Fruit fly (Drosophila melanogaster) whole organism, embryonic: ENCODE data around the gene Orc2.

Experiments used
- ATbp ChIP-seq: fragments of 200-800 bp; sonication (Bioruptor generic); optimal IDR thresholded peaks from 2 replicates; lab custom pipeline; 2017; ENCODE audit warnings: missing biosample characterization, mild to moderate bottlenecking, missing genetic modification characterization, missing genetic modification reagents
- CG10267 ChIP-seq: fragments of 200-800 bp; sonication (Bioruptor generic); optimal IDR thresholded peaks from 2 replicates; lab custom pipeline; 2018; ENCODE audit warnings: missing biosample characterization, mild to moderate bottlenecking, missing genetic modification characterization, moderate library complexity
- CG11093 ChIP-seq: fragments of 200-800 bp; sonication (Bioruptor generic); IDR thresholded peaks from 3 replicates; pipeline ENCODE4 v1.3.6; 2022; ENCODE audit warnings: missing biosample characterization, missing genetic modification characterization
- CG12219 ChIP-seq: fragments of 200-800 bp; sonication (Bioruptor generic); optimal IDR thresholded peaks from 3 replicates; lab custom pipeline; 2018; ENCODE audit warnings: missing biosample characterization, mild to moderate bottlenecking, missing genetic modification characterization
- CG12769 ChIP-seq: fragments of 200-800 bp; sonication (Bioruptor generic); optimal IDR thresholded peaks from 2 replicates; lab custom pipeline; 2019; ENCODE audit warnings: missing biosample characterization, mild to moderate bottlenecking, missing genetic modification characterization, moderate library complexity
- CG13424 ChIP-seq: fragments of 200-800 bp; sonication (Bioruptor generic); optimal IDR thresholded peaks from 2 replicates; lab custom pipeline; 2019; ENCODE audit warnings: missing biosample characterization, mild to moderate bottlenecking, missing genetic modification characterization, moderate library complexity
- CG14441 ChIP-seq: fragments of 200-800 bp; sonication (Bioruptor generic); IDR thresholded peaks from 2 replicates; pipeline ENCODE4 v1.3.6; 2022; ENCODE audit warnings: missing biosample characterization, missing genetic modification characterization
- CG14860 ChIP-seq: fragments of 200-800 bp; sonication (Bioruptor generic); IDR thresholded peaks from 3 replicates; pipeline ENCODE4 v1.3.6; 2022; ENCODE audit warnings: missing biosample characterization, missing genetic modification characterization; ENCODE audit not compliant: partially characterized antibody
- CG16863 ChIP-seq: fragments of 200-800 bp; sonication (Bioruptor generic); optimal IDR thresholded peaks from 3 replicates; lab custom pipeline; 2016; ENCODE audit warnings: missing biosample characterization, missing genetic modification characterization
- CG1832 ChIP-seq: fragments of 200-800 bp; sonication (Bioruptor generic); optimal IDR thresholded peaks from 2 replicates; lab custom pipeline; 2017; ENCODE audit warnings: missing biosample characterization, mild to moderate bottlenecking, missing genetic modification characterization, inconsistent platforms
- CG2199 ChIP-seq: fragments of 200-800 bp; sonication (Bioruptor generic); IDR thresholded peaks from 3 replicates; pipeline ENCODE4 v1.3.6; 2022; ENCODE audit warnings: missing biosample characterization, missing genetic modification characterization
- CG2875 ChIP-seq: fragments of 200-800 bp; sonication (Bioruptor generic); optimal IDR thresholded peaks from 2 replicates; lab custom pipeline; 2017; ENCODE audit warnings: missing biosample characterization, mild to moderate bottlenecking, missing genetic modification characterization, missing genetic modification reagents
- CG34422 ChIP-seq: fragments of 200-800 bp; sonication (Bioruptor generic); IDR thresholded peaks from 3 replicates; pipeline ENCODE4 v1.3.6; 2022; ENCODE audit warnings: missing biosample characterization, missing genetic modification characterization
- CG4360 ChIP-seq: fragments of 200-800 bp; sonication (Bioruptor generic); IDR thresholded peaks from 2 replicates; pipeline ENCODE4 v1.3.6; 2022; ENCODE audit warnings: missing biosample characterization, missing genetic modification characterization
- CG6254 ChIP-seq: fragments of 200-800 bp; sonication (Bioruptor generic); optimal IDR thresholded peaks from 3 replicates; lab custom pipeline; 2017; ENCODE audit warnings: mild to moderate bottlenecking, missing biosample characterization, missing genetic modification reagents, missing genetic modification characterization
- CG6791 ChIP-seq: fragments of 200-800 bp; sonication (Bioruptor generic); IDR thresholded peaks from 3 replicates; pipeline ENCODE4 v1.3.6; 2022; ENCODE audit warnings: missing biosample characterization, missing genetic modification characterization; ENCODE audit not compliant: partially characterized antibody
- CG7271 ChIP-seq: fragments of 200-800 bp; sonication (Bioruptor generic); optimal IDR thresholded peaks from 2 replicates; lab custom pipeline; 2018; ENCODE audit warnings: missing biosample characterization, mild to moderate bottlenecking, missing genetic modification characterization, moderate library complexity
- CG8944 ChIP-seq: fragments of 200-800 bp; sonication (Bioruptor generic); optimal IDR thresholded peaks from 3 replicates; lab custom pipeline; 2016; ENCODE audit warnings: missing biosample characterization, missing genetic modification characterization
- CG9876 ChIP-seq: fragments of 200-800 bp; sonication (Bioruptor generic); optimal IDR thresholded peaks from 2 replicates; lab custom pipeline; 2016; ENCODE audit warnings: missing biosample characterization, missing genetic modification characterization
- E2f2 ChIP-seq: fragments of 200-800 bp; sonication (Bioruptor generic); IDR thresholded peaks from 2 replicates; pipeline ENCODE4 v1.3.6; 2022; ENCODE audit warnings: missing biosample characterization, missing genetic modification characterization
- Elba2 ChIP-seq: fragments of 200-800 bp; sonication (Bioruptor generic); optimal IDR thresholded peaks from 3 replicates; lab custom pipeline; 2016; ENCODE audit warnings: missing biosample characterization, missing genetic modification characterization
- Fer2 ChIP-seq: fragments of 200-800 bp; sonication (Bioruptor generic); optimal IDR thresholded peaks from 2 replicates; lab custom pipeline; 2018; ENCODE audit warnings: missing biosample characterization, mild to moderate bottlenecking, missing genetic modification characterization, moderate library complexity
- HHEX ChIP-seq: fragments of 200-800 bp; sonication (Bioruptor generic); optimal IDR thresholded peaks from 3 replicates; lab custom pipeline; 2017; ENCODE audit warnings: missing biosample characterization, mild to moderate bottlenecking, missing genetic modification characterization, missing genetic modification reagents
- NFAT ChIP-seq: fragments of 200-800 bp; sonication (Bioruptor generic); IDR thresholded peaks from 2 replicates; pipeline ENCODE4 v1.3.6; 2022; ENCODE audit warnings: missing biosample characterization, missing genetic modification characterization
- Rfx ChIP-seq: fragments of 200-800 bp; sonication (Bioruptor generic); IDR thresholded peaks from 2 replicates; pipeline ENCODE4 v1.3.6; 2022; ENCODE audit warnings: missing biosample characterization, missing genetic modification characterization
- Sry-β ChIP-seq: fragments of 200-800 bp; sonication (Bioruptor generic); optimal IDR thresholded peaks from 2 replicates; lab custom pipeline; 2018; ENCODE audit warnings: missing biosample characterization, mild to moderate bottlenecking, missing genetic modification characterization, moderate library complexity
- Stat92E ChIP-seq, 3 experiments: fragments of >200 bp in 2 of 3; fragments of 200-800 bp in 1 of 3; sonication (Bioruptor generic) in 1 of 3; optimal IDR thresholded peaks; 2 replicates each; lab custom pipeline; 2017 to 2019; ENCODE audit warnings: missing biosample characterization in 3 of 3, missing genetic modification characterization in 3 of 3, mild to moderate bottlenecking in 1 of 3, moderate library complexity in 1 of 3
- Xbp1 ChIP-seq: fragments of 200-800 bp; sonication (Bioruptor generic); optimal IDR thresholded peaks from 3 replicates; lab custom pipeline; 2016; ENCODE audit warnings: missing biosample characterization, mild to moderate bottlenecking, missing genetic modification characterization
- YL-1 ChIP-seq: fragments of 200-800 bp; sonication (Bioruptor generic); optimal IDR thresholded peaks from 3 replicates; lab custom pipeline; 2017; ENCODE audit warnings: missing biosample characterization, mild to moderate bottlenecking, missing genetic modification characterization
- aop ChIP-seq: fragments of 200-800 bp; sonication (Bioruptor generic); IDR thresholded peaks from 2 replicates; pipeline ENCODE4 v1.3.6; 2022; ENCODE audit warnings: missing biosample characterization, missing genetic modification characterization
- bcd ChIP-seq: fragments of 200-800 bp; sonication (Bioruptor generic); optimal IDR thresholded peaks from 2 replicates; lab custom pipeline; 2017; ENCODE audit warnings: missing biosample characterization, mild to moderate bottlenecking, missing genetic modification characterization
- bigmax ChIP-seq: fragments of 200-800 bp; sonication (Bioruptor generic); optimal IDR thresholded peaks from 2 replicates; lab custom pipeline; 2018; ENCODE audit warnings: missing biosample characterization, mild to moderate bottlenecking, missing genetic modification characterization
- chinmo ChIP-seq: fragments of 200-800 bp; sonication (Bioruptor generic); IDR thresholded peaks from 4 replicates; pipeline ENCODE4 v1.3.6; 2022; ENCODE audit warnings: missing biosample characterization, missing genetic modification characterization; ENCODE audit not compliant: partially characterized antibody
- eve ChIP-seq, 2 experiments: fragments of >200 bp; optimal IDR thresholded peaks; 2 replicates each; lab custom pipeline; 2017; ENCODE audit warnings: missing biosample characterization in 2 of 2, missing genetic modification characterization in 2 of 2
- fu2 ChIP-seq: fragments of 200-800 bp; sonication (Bioruptor generic); optimal IDR thresholded peaks from 2 replicates; lab custom pipeline; 2016; ENCODE audit warnings: missing biosample characterization, missing genetic modification characterization
- gce ChIP-seq: fragments of 200-800 bp; sonication (Bioruptor generic); IDR thresholded peaks from 3 replicates; pipeline ENCODE4 v1.3.6; 2022; ENCODE audit warnings: missing biosample characterization, missing genetic modification characterization
- gcm2 ChIP-seq: fragments of 200-800 bp; sonication (Bioruptor generic); optimal IDR thresholded peaks from 2 replicates; lab custom pipeline; 2016; ENCODE audit warnings: missing biosample characterization, missing genetic modification characterization
- gro ChIP-seq: fragments of 200-800 bp; sonication (Bioruptor generic); optimal IDR thresholded peaks from 2 replicates; lab custom pipeline; 2016; ENCODE audit warnings: missing biosample characterization, missing genetic modification characterization
- ind ChIP-seq: fragments of 200-800 bp; sonication (Bioruptor generic); optimal IDR thresholded peaks from 3 replicates; lab custom pipeline; 2016; ENCODE audit warnings: missing biosample characterization, missing genetic modification characterization
- insv ChIP-seq, 2 experiments: fragments of 200-800 bp; sonication (Bioruptor generic); optimal IDR thresholded peaks; 3 replicates each; lab custom pipeline; 2016 to 2018; ENCODE audit warnings: missing biosample characterization in 2 of 2, missing genetic modification characterization in 2 of 2
- nmo ChIP-seq: fragments of 200-800 bp; sonication (Bioruptor generic); optimal IDR thresholded peaks from 2 replicates; lab custom pipeline; 2018; ENCODE audit warnings: missing biosample characterization, mild to moderate bottlenecking, missing genetic modification characterization, moderate library complexity
- pb ChIP-seq: fragments of 200-800 bp; sonication (Bioruptor generic); optimal IDR thresholded peaks from 3 replicates; lab custom pipeline; 2016; ENCODE audit warnings: missing biosample characterization, missing genetic modification characterization
- row ChIP-seq: fragments of 200-800 bp; sonication (Bioruptor generic); IDR thresholded peaks from 3 replicates; pipeline ENCODE4 v1.3.6; 2022; ENCODE audit warnings: missing biosample characterization, missing genetic modification characterization
- salm ChIP-seq: fragments of 200-800 bp; sonication (Bioruptor generic); optimal IDR thresholded peaks from 2 replicates; lab custom pipeline; 2018; ENCODE audit warnings: missing biosample characterization, mild to moderate bottlenecking, missing genetic modification characterization
- sd ChIP-seq: fragments of 200-800 bp; sonication (Bioruptor generic); optimal IDR thresholded peaks from 3 replicates; lab custom pipeline; 2018; ENCODE audit warnings: missing biosample characterization, mild to moderate bottlenecking, missing genetic modification characterization, moderate library complexity
- slbo ChIP-seq: fragments of 200-800 bp; sonication (Bioruptor generic); IDR thresholded peaks from 2 replicates; pipeline ENCODE4 v1.3.6; 2022; ENCODE audit warnings: missing biosample characterization, missing genetic modification characterization
- sna ChIP-seq: fragments of 200-800 bp; sonication (Bioruptor generic); IDR thresholded peaks from 2 replicates; pipeline ENCODE4 v1.3.6; 2022; ENCODE audit warnings: missing biosample characterization, missing genetic modification characterization; ENCODE audit not compliant: partially characterized antibody
- sr ChIP-seq: fragments of 200-800 bp; sonication (Bioruptor generic); IDR thresholded peaks from 3 replicates; pipeline ENCODE4 v1.3.6; 2022; ENCODE audit warnings: missing biosample characterization, missing genetic modification characterization
- unc-4 ChIP-seq: fragments of 200-800 bp; sonication (Bioruptor generic); IDR thresholded peaks from 2 replicates; pipeline ENCODE4 v1.3.6; 2022; ENCODE audit warnings: missing biosample characterization, missing genetic modification characterization; ENCODE audit not compliant: partially characterized antibody
- vfl ChIP-seq: fragments of 200-800 bp; sonication (Bioruptor generic); optimal IDR thresholded peaks from 2 replicates; lab custom pipeline; 2016; ENCODE audit warnings: missing biosample characterization, missing genetic modification characterization

Gene Orc2

DNA sequence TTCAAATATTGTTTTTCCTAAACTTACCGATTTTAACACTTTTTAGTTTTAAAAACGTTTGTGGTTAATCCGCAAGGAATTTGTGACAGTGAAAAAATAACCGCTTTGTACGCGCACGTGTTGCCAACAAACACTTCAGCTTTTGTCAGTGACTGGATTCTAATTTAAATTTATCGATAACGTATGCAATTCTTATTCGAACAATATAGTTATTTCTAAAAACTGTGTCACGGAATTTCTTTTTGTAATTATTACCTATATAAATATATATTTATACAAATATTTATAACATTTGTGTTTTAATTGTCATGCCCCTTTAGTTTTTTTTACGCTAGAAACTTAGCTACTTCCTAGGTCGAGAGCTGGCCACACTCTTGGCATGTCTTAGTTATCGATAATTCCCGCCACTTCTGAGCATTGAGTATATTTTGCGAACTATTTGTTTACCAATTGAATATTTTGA, at the start of gene Orc2:
TSS of gene Orc2 (plus strand) at position 373 of the 463 bp plus-strand sequence.
- no peak for TF ChIP-seq CG12769 (tag; lab: Kevin White, UChicago)
- TF ChIP-seq CG6791 (GFP tag; lab: Robert Waterston, UW), result peak; percentile 25; the same call in 1 of the 3 replicates
- TF ChIP-seq gcm2 (GFP tag; lab: Kevin White, UChicago), result no peak
- TF ChIP-seq sd (tag; lab: Kevin White, UChicago), result peak; percentile 87
- TF ChIP-seq CG12219, result no peak
- no peak for TF ChIP-seq sr (GFP tag; lab: Robert Waterston, UW)
- no peak for TF ChIP-seq gro
- no peak; the same call in 1 of the 3 replicates for TF ChIP-seq row
- TF ChIP-seq CG2199 (GFP tag; lab: Robert Waterston, UW), result no peak
- no peak for TF ChIP-seq CG11093 (GFP tag; lab: Robert Waterston, UW)
- no peak for TF ChIP-seq gce
- TF ChIP-seq insv (GFP tag; optimal IDR thresholded peaks at IDR 0.05; lab: Kevin White, UChicago), result peak in 1 of 2 experiments; percentile 95
- no peak for TF ChIP-seq bigmax (GFP tag; lab: Kevin White, UChicago)
- TF ChIP-seq CG7271 (tag; lab: Kevin White, UChicago), result no peak
- no peak for TF ChIP-seq vfl (GFP tag; lab: Kevin White, UChicago)
- TF ChIP-seq CG14860 (GFP tag; lab: Robert Waterston, UW), result peak; percentile 43; the same call in 1 of the 3 replicates
- TF ChIP-seq YL-1 (GFP tag; lab: Kevin White, UChicago), result peak; percentile 37
- no peak for TF ChIP-seq fu2 (GFP tag; lab: Kevin White, UChicago)
- TF ChIP-seq sna (GFP tag; lab: Robert Waterston, UW), result 0 out of 2 replicates have a peak, but pooled peaks have one; percentile 23
- TF ChIP-seq CG9876 (GFP tag; lab: Kevin White, UChicago), result no peak
- TF ChIP-seq CG1832 (GFP tag; lab: Kevin White, UChicago), result no peak
- no peak for TF ChIP-seq Stat92E (GFP tag; optimal IDR thresholded peaks at IDR 0.05; lab: Kevin White, UChicago)
- TF ChIP-seq CG6254 (GFP tag; lab: Kevin White, UChicago), result peak; percentile 3
- TF ChIP-seq CG8944 (GFP tag; lab: Kevin White, UChicago), result no peak
- TF ChIP-seq ATbp (GFP tag; lab: Kevin White, UChicago), result no peak
- TF ChIP-seq Fer2 (tag; lab: Kevin White, UChicago), result no peak
- TF ChIP-seq CG4360 (GFP tag; lab: Robert Waterston, UW), result no peak
- TF ChIP-seq CG13424, result peak; percentile 29
- TF ChIP-seq chinmo (GFP tag; lab: Robert Waterston, UW), result no peak
- TF ChIP-seq nmo, result peak; percentile 72
- TF ChIP-seq ind, result no peak
- peak; percentile 60 for TF ChIP-seq CG10267 (tag; lab: Kevin White, UChicago)
- TF ChIP-seq CG34422 (GFP tag; lab: Robert Waterston, UW), result no peak
- TF ChIP-seq HHEX (GFP tag; lab: Kevin White, UChicago), result no peak
- no peak for TF ChIP-seq CG14441
- no peak for TF ChIP-seq slbo (GFP tag; lab: Robert Waterston, UW)
- TF ChIP-seq eve (GFP tag; optimal IDR thresholded peaks at IDR 0.05; lab: Kevin White, UChicago), result no peak
- no peak for TF ChIP-seq Elba2 (GFP tag; lab: Kevin White, UChicago)
- peak; percentile 52 for TF ChIP-seq unc-4 (GFP tag; lab: Robert Waterston, UW)
- TF ChIP-seq Sry-β, result peak; percentile 78
- TF ChIP-seq salm (tag; lab: Kevin White, UChicago), result no peak
- TF ChIP-seq Xbp1, result peak; percentile 15
- TF ChIP-seq Rfx (GFP tag; lab: Robert Waterston, UW), result no peak
- TF ChIP-seq pb (GFP tag; lab: Kevin White, UChicago), result no peak
- TF ChIP-seq CG16863 (GFP tag; lab: Kevin White, UChicago), result no peak
- TF ChIP-seq bcd, result peak; percentile 62
- TF ChIP-seq NFAT (GFP tag; lab: Robert Waterston, UW), result no peak
- TF ChIP-seq aop (GFP tag; lab: Robert Waterston, UW), result no peak
- no peak for TF ChIP-seq CG2875 (GFP tag; lab: Kevin White, UChicago)
- TF ChIP-seq E2f2 (GFP tag; lab: Robert Waterston, UW), result peak; percentile 88
